Worm (Caenorhabditis elegans): Measurements from ENCODE around the gene smim-14.
"Not testable (repeated sequence)": the region's sequence is repeated elsewhere in the genome, so short reads cannot be mapped to it uniquely, and the experiment has no call there.

The smim-14 gene

ce11 chrIII:3456226-3456625 is 13.3 kb downstream of the smim-14 start:
- TF ChIP-seq flt-1 (GFP tag; IDR thresholded peaks at IDR 0.05) (0 out of 2 replicates have a peak, but pooled peaks have one; percentile 9), cog-1 (tag; optimal IDR thresholded peaks at IDR 0.05) (peak; percentile 59), ztf-29 (GFP tag; IDR thresholded peaks at IDR 0.05) (no peak), T22C8.4 (GFP tag; IDR thresholded peaks at IDR 0.05) (no peak), tab-1 (GFP tag; IDR thresholded peaks at IDR 0.05) (no peak), ztf-23 (GFP tag; IDR thresholded peaks at IDR 0.05) (peak; percentile 77), klf-2 (GFP tag; conservative IDR thresholded peaks at IDR 0.05) (no peak), med-1 (GFP tag; optimal IDR thresholded peaks at IDR 0.05; ENCODE audit: insufficient read depth) (no peak), ref-1 (GFP tag; conservative IDR thresholded peaks at IDR 0.05) (no peak)

- not testable (repeated sequence) for TF ChIP-seq T22C8.4 (GFP tag; IDR thresholded peaks at IDR 0.05); ref-1 (GFP tag; conservative IDR thresholded peaks at IDR 0.05); med-1 (GFP tag; optimal IDR thresholded peaks at IDR 0.05; ENCODE audit: insufficient read depth)
These were observed 15.5 kb downstream of the smim-14 start, which contains the start of gene C34C12.1 for ce11 chrIII:3454045-3454444. C34C12.1 (plus strand) TSS chrIII:3454345.

ce11 chrIII:3453486-3453885 is 16.1 kb downstream of the smim-14 start, which contains the start of gene C34C12.2:
C34C12.2 (plus strand) TSS chrIII:3453786.
- not testable (repeated sequence) for TF ChIP-seq T22C8.4 (GFP tag; IDR thresholded peaks at IDR 0.05); klf-2 (GFP tag; conservative IDR thresholded peaks at IDR 0.05); cog-1 (tag; optimal IDR thresholded peaks at IDR 0.05)

ce11 chrIII:3452563-3453210 is 16.9 kb downstream of the smim-14 start, which contains the start of the genes K01A11.3 and C34C12.12:
K01A11.3 (minus strand) TSS chrIII:3452613.
C34C12.12 (plus strand) TSS chrIII:3453194.
- TF ChIP-seq tab-1 (GFP tag; IDR thresholded peaks at IDR 0.05) (no peak), cog-1 (tag; optimal IDR thresholded peaks at IDR 0.05) (no peak), ztf-23 (GFP tag; IDR thresholded peaks at IDR 0.05) (no peak), klf-2 (GFP tag; conservative IDR thresholded peaks at IDR 0.05) (no peak), med-1 (GFP tag; optimal IDR thresholded peaks at IDR 0.05; ENCODE audit: insufficient read depth) (no peak), flt-1 (GFP tag; IDR thresholded peaks at IDR 0.05) (no peak), T22C8.4 (GFP tag; IDR thresholded peaks at IDR 0.05) (no peak), ztf-29 (GFP tag; IDR thresholded peaks at IDR 0.05) (no peak), ref-1 (GFP tag; conservative IDR thresholded peaks at IDR 0.05) (no peak)

ce11 chrIII:3444139-3444538 is 25.4 kb downstream of the smim-14 start, which contains the start of gene spe-41:
spe-41 (minus strand) TSS chrIII:3444210.
- TF ChIP-seq ref-1 (GFP tag; conservative IDR thresholded peaks at IDR 0.05) (no peak), klf-2 (GFP tag; conservative IDR thresholded peaks at IDR 0.05) (no peak), med-1 (GFP tag; optimal IDR thresholded peaks at IDR 0.05; ENCODE audit: insufficient read depth) (no peak), tab-1 (GFP tag; IDR thresholded peaks at IDR 0.05) (no peak), ztf-29 (GFP tag; IDR thresholded peaks at IDR 0.05) (no peak), cog-1 (tag; optimal IDR thresholded peaks at IDR 0.05) (no peak), flt-1 (GFP tag; IDR thresholded peaks at IDR 0.05) (no peak), T22C8.4 (GFP tag; IDR thresholded peaks at IDR 0.05) (no peak), ztf-23 (GFP tag; IDR thresholded peaks at IDR 0.05) (no peak)

ce11 chrIII:3437139-3437538 is 32.4 kb downstream of the smim-14 start:
- TF ChIP-seq ztf-29 (GFP tag; IDR thresholded peaks at IDR 0.05): no peak
- no peak for TF ChIP-seq tab-1 (GFP tag; IDR thresholded peaks at IDR 0.05)

- TF ChIP-seq tab-1 (GFP tag; IDR thresholded peaks at IDR 0.05) (no peak), klf-2 (GFP tag; conservative IDR thresholded peaks at IDR 0.05) (no peak), med-1 (GFP tag; optimal IDR thresholded peaks at IDR 0.05; ENCODE audit: insufficient read depth) (no peak), ref-1 (GFP tag; conservative IDR thresholded peaks at IDR 0.05) (no peak), T22C8.4 (GFP tag; IDR thresholded peaks at IDR 0.05) (no peak), ztf-23 (GFP tag; IDR thresholded peaks at IDR 0.05) (no peak), flt-1 (GFP tag; IDR thresholded peaks at IDR 0.05) (no peak), cog-1 (tag; optimal IDR thresholded peaks at IDR 0.05) (no peak), ztf-29 (GFP tag; IDR thresholded peaks at IDR 0.05) (no peak)
These were observed 34.4 kb downstream of the smim-14 start for ce11 chrIII:3435152-3435551.

ce11 chrIII:3431385-3431784 is 38.2 kb downstream of the smim-14 start, which contains the start of gene K01A11.1:
K01A11.1 (minus strand) TSS chrIII:3431485.
- TF ChIP-seq ztf-23 (GFP tag; IDR thresholded peaks at IDR 0.05): no peak
- no peak for TF ChIP-seq med-1 (GFP tag; optimal IDR thresholded peaks at IDR 0.05; ENCODE audit: insufficient read depth)
- no peak for TF ChIP-seq flt-1 (GFP tag; IDR thresholded peaks at IDR 0.05)
- TF ChIP-seq ztf-29 (GFP tag; IDR thresholded peaks at IDR 0.05): no peak
- TF ChIP-seq klf-2 (GFP tag; conservative IDR thresholded peaks at IDR 0.05): no peak
- no peak for TF ChIP-seq ref-1 (GFP tag; conservative IDR thresholded peaks at IDR 0.05)
- no peak for TF ChIP-seq tab-1 (GFP tag; IDR thresholded peaks at IDR 0.05)
- no peak for TF ChIP-seq T22C8.4 (GFP tag; IDR thresholded peaks at IDR 0.05)
- no peak for TF ChIP-seq cog-1 (tag; optimal IDR thresholded peaks at IDR 0.05)

ce11 chrIII:3430667-3431066 is 38.9 kb downstream of the smim-14 start:
- no peak for TF ChIP-seq ztf-29 (GFP tag; IDR thresholded peaks at IDR 0.05)
- TF ChIP-seq ref-1 (GFP tag; conservative IDR thresholded peaks at IDR 0.05): no peak
- TF ChIP-seq ztf-23 (GFP tag; IDR thresholded peaks at IDR 0.05): no peak
- no peak for TF ChIP-seq med-1 (GFP tag; optimal IDR thresholded peaks at IDR 0.05; ENCODE audit: insufficient read depth)
- TF ChIP-seq klf-2 (GFP tag; conservative IDR thresholded peaks at IDR 0.05): no peak
- no peak for TF ChIP-seq cog-1 (tag; optimal IDR thresholded peaks at IDR 0.05)
- TF ChIP-seq tab-1 (GFP tag; IDR thresholded peaks at IDR 0.05): no peak

ce11 chrIII:3429761-3430160 is 39.8 kb downstream of the smim-14 start:
- TF ChIP-seq klf-2 (GFP tag; conservative IDR thresholded peaks at IDR 0.05): no peak
- TF ChIP-seq tab-1 (GFP tag; IDR thresholded peaks at IDR 0.05): no peak
- no peak for TF ChIP-seq flt-1 (GFP tag; IDR thresholded peaks at IDR 0.05)
- no peak for TF ChIP-seq ref-1 (GFP tag; conservative IDR thresholded peaks at IDR 0.05)
- peak; percentile 65 for TF ChIP-seq T22C8.4 (GFP tag; IDR thresholded peaks at IDR 0.05)

Measured in whole organism, midembryonic.